Worm (Caenorhabditis elegans): ENCODE results near the gene F11G11.15.

ce11 chrII:4881727-4882126 is 7.1 kb downstream of the F11G11.15 start, which contains the start of gene gst-7:
- TF ChIP-seq dao-5 (tag; optimal IDR thresholded peaks at IDR 0.05) (no peak), him-1 (tag; optimal IDR thresholded peaks at IDR 0.05) (no peak), W03F9.2 (tag; optimal IDR thresholded peaks at IDR 0.05) (no peak)
